Worm (Caenorhabditis elegans): Measurements from ENCODE around the gene nas-11.
A peak's percentile ranks its signal among the peaks of the same experiment; 100 is the strongest.

Gene nas-11

DNA sequence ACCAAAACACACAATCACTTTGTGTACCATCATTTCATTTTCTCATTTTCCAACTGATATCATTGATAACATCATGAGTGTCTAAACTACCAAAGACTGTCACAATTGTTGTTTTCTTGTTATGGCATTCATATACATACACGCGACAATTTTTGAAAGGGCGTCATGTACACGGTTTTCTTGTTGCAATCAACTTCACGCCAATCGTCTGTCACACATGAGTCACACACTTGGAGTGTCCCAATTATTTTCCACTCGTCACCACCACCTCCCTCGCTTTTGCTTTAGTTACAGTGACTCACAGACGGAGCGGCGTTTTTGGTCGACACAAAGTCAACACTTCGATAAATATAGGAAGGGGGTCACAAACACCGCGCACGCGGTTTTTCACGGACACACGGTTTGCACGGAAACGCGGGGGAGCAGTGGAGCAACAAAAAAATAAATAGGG, 34.6 kb downstream of the nas-11 start (continued):
- TF ChIP-seq aptf-2 (GFP tag; conservative IDR thresholded peaks at IDR 0.05) (no peak), bed-1 (GFP tag; IDR thresholded peaks at IDR 0.05) (no peak), ZK185.1 (tag; optimal IDR thresholded peaks at IDR 0.05; ENCODE audit: poor library complexity, severe bottlenecking) (peak; percentile 42), snpc-1.3 (tag; optimal IDR thresholded peaks at IDR 0.05; ENCODE audit: insufficient read depth) (no peak), pha-4 (tag; optimal IDR thresholded peaks at IDR 0.05) (peak; percentile 17), zfh-2 (GFP tag; conservative IDR thresholded peaks at IDR 0.05) (peak; percentile 68), unc-62 (GFP tag; optimal IDR thresholded peaks at IDR 0.05) (peak; percentile 77), ceh-27 (GFP tag; optimal IDR thresholded peaks at IDR 0.05) (peak; percentile 26), C06A6.2 (GFP tag; conservative IDR thresholded peaks at IDR 0.05) (peak; percentile 47), atf-7 (tag; optimal IDR thresholded peaks at IDR 0.05) (peak; percentile 71), athp-1 (tag; optimal IDR thresholded peaks at IDR 0.05) (no peak), ztf-3 (GFP tag; optimal IDR thresholded peaks at IDR 0.05) (no peak), akir-1 (GFP tag; optimal IDR thresholded peaks at IDR 0.05) (no peak), tbp1 (GFP tag; optimal IDR thresholded peaks at IDR 0.05) (peak; percentile 36), nhr-80 (tag; optimal IDR thresholded peaks at IDR 0.05) (peak; percentile 94), lin-26 (GFP tag; IDR thresholded peaks at IDR 0.05) (0 out of 2 replicates have a peak, but pooled peaks have one; percentile 13), lin-40 (tag; optimal IDR thresholded peaks at IDR 0.05) (peak; percentile 61), Y53G8AR.9 (GFP tag; conservative IDR thresholded peaks at IDR 0.05) (no peak; the same call in 1 of the 2 replicates), snpc-4 (GFP tag; optimal IDR thresholded peaks at IDR 0.05) (no peak), snpc-4 (tag; optimal IDR thresholded peaks at IDR 0.05) (peak in 1 of 4 experiments; percentile 3), ztf-26 (tag; optimal IDR thresholded peaks at IDR 0.05) (peak; percentile 7), tlf-1 (GFP tag; optimal IDR thresholded peaks at IDR 0.05) (peak; percentile 28), ekl-4 (GFP tag; IDR thresholded peaks at IDR 0.05) (no peak), somi-1 (GFP tag; optimal IDR thresholded peaks at IDR 0.05) (no peak), let-526 (GFP tag; IDR thresholded peaks at IDR 0.05) (0 out of 2 replicates have a peak, but pooled peaks have one; percentile 36), mcd-1 (GFP tag; IDR thresholded peaks at IDR 0.05) (peak; percentile 39; the same call in 1 of the 2 replicates), B0336.3 (GFP tag; IDR thresholded peaks at IDR 0.05) (peak; percentile 40; the same call in 1 of the 2 replicates), F39B2.1 (GFP tag; IDR thresholded peaks at IDR 0.05) (no peak), unc-130 (GFP tag; optimal IDR thresholded peaks at IDR 0.05) (no peak), nhr-90 (tag; optimal IDR thresholded peaks at IDR 0.05) (peak; percentile 38), hmg-1.2 (GFP tag; IDR thresholded peaks at IDR 0.05) (0 out of 2 replicates have a peak, but pooled peaks have one; percentile 11), attf-3 (GFP tag; conservative IDR thresholded peaks at IDR 0.05) (no peak), ztf-22 (GFP tag; optimal IDR thresholded peaks at IDR 0.05) (peak; percentile 48), attf-5 (GFP tag; optimal IDR thresholded peaks at IDR 0.05) (peak; percentile 52), gei-17 (GFP tag; optimal IDR thresholded peaks at IDR 0.05) (no peak)

DNA sequence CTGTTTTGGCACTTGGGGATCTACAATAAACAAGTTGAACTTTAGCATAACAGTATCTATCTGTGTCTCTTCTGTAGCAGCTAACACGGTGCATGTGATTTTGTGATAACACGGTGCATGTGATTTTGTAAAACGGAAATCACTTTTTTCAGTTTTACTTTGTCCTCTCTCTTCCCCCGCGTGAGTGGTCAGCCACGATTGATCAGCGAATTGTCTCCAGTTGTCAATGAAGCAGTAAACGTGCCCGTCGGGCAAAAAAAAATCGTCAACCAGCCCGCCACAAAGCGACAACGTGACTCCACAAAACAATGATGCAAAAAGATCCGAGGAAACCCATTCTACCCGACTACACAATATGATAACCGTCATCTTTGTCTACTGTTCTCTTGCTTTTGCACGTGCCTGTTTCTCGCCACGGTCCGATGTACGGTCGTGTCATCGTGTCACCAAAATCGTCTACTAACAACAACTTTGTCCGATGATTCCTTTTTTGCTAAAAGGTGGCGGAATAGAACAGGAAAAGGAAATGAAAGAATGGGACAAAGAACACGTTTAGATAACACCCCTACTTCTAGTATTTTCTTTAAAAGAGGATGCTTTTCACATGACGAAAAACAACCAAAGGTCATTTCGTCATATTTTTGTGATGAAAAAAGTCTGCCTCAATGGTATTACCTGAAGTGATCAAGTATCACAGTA, 35.9 kb downstream of the nas-11 start:
- TF ChIP-seq madf-3 (GFP tag; IDR thresholded peaks at IDR 0.05) (no peak), ztf-25 (GFP tag; IDR thresholded peaks at IDR 0.05) (no peak), zim-3 (tag; optimal IDR thresholded peaks at IDR 0.05) (no peak), Y79H2A.3 (GFP tag; conservative IDR thresholded peaks at IDR 0.05) (0 out of 2 replicates have a peak, but pooled peaks have one; percentile 46), madf-10 (tag; optimal IDR thresholded peaks at IDR 0.05) (peak; percentile 40), zfh-2 (GFP tag; conservative IDR thresholded peaks at IDR 0.05) (peak; percentile 64), B0019.2 (GFP tag; conservative IDR thresholded peaks at IDR 0.05) (no peak), nhr-80 (tag; optimal IDR thresholded peaks at IDR 0.05) (peak; percentile 84), madf-8 (GFP tag; conservative IDR thresholded peaks at IDR 0.05) (no peak), lin-54 (GFP tag; optimal IDR thresholded peaks at IDR 0.05) (peak; percentile 30), K11D2.4 (GFP tag; IDR thresholded peaks at IDR 0.05) (peak; percentile 86), mel-28 (tag; optimal IDR thresholded peaks at IDR 0.05; ENCODE audit: borderline replicate concordance) (no peak), nfyb-1 (GFP tag; IDR thresholded peaks at IDR 0.05) (peak; percentile 88), dox-1 (GFP tag; IDR thresholded peaks at IDR 0.05) (no peak; the same call in 1 of the 2 replicates), ztf-26 (tag; optimal IDR thresholded peaks at IDR 0.05) (peak; percentile 89), bed-2 (GFP tag; IDR thresholded peaks at IDR 0.05) (no peak), bed-1 (GFP tag; IDR thresholded peaks at IDR 0.05) (no peak)
